Worm (Caenorhabditis elegans): ENCODE data around the gene mrpl-42.
A peak's percentile ranks its signal among the peaks of the same experiment; 100 is the strongest.

DNA sequence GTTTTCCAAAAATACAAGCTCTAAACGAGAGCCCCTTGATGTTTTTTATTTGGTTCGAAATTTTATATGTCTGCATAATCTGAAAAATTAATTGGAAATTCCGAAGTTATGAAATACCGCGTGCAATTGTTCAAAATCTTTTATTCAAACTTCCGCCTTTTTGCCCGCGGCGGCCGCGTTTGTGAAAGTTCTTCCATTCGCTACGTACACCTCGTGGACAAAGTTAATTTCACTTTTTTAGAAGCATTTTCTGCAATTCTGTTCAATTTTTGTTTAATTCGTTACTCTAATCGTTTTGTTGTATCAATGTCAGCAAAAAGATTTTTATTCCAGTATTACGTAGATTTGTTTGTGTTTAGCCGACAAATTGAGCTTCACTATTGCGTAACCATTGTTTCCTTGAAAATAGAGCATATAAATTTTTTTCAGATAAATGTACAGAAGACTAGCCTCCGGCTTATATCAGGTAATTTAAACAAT is 20.0 kb downstream of the mrpl-42 start, which contains the start of gene mppb-1:
- TF ChIP-seq nhr-76 (tag; optimal IDR thresholded peaks at IDR 0.05) (no peak), nhr-237 (tag; optimal IDR thresholded peaks at IDR 0.05) (peak; percentile 36), snpc-4 (tag; optimal IDR thresholded peaks at IDR 0.05) (no peak), mab-5 (tag; optimal IDR thresholded peaks at IDR 0.05) (no peak), elt-3 (tag; optimal IDR thresholded peaks at IDR 0.05) (no peak), pha-4 (tag; optimal IDR thresholded peaks at IDR 0.05) (no peak), cnd-1 (tag; optimal IDR thresholded peaks at IDR 0.05) (no peak), lin-32 (GFP tag; optimal IDR thresholded peaks at IDR 0.05) (no peak), lin-13 (tag; optimal IDR thresholded peaks at IDR 0.05) (no peak), unc-62 (GFP tag; optimal IDR thresholded peaks at IDR 0.05) (no peak), ztf-11 (tag; optimal IDR thresholded peaks at IDR 0.05) (no peak)

All from whole organism, mixed stage, embryonic.